Fruit fly (Drosophila melanogaster): ENCODE measurements around the gene CG13299.

DNA sequence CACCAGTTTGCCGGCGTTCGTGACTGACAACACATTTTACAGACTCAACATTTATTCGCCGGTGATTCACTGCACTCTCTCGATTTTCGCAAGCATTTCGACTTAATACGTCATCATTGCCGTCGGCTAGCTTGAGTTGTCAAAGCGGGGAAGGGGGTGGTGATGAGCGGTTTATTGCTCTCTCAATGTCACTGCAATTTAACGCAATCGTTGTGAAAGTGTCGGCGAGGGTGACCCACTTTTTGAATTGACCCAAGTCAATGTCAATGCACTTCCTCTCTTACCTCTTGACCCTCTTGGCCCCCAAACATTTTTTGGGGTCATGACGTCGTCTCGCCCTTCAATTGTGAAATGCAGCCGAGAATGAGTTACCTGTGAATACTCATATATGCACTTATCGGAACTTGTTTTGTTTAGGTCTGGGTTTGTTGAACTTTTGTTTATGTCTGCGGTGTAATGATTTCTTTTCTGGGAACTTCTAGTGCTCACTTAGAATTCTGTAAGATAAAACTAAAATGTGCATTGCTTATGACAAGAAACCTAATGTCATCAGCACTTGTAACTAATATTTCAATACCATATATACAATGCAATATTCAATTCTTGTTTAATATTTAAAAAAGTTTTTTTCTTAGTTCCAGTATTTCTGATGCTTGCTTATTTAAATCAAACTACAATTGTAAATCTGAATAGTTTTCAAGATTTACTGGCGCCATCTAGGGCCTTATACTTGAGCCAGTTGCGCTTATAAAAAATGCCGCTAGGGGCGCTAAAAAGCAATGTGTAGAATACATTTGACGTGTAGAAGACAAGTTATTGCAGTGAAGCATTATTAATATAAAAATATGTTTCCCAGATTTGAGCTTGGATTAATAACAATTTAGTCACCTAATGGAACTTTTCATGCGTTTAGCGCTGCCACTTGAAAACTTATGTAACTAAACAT, 32.0 kb upstream of the CG13299 start:
- TF ChIP-seq pad (GFP tag; optimal IDR thresholded peaks at IDR 0.05): no peak
- TF ChIP-seq Hr96 (GFP tag; optimal IDR thresholded peaks at IDR 0.05): peak; percentile 5
